Fruit fly (Drosophila melanogaster): ENCODE results near the gene CG2924.

Gene CG2924

DNA sequence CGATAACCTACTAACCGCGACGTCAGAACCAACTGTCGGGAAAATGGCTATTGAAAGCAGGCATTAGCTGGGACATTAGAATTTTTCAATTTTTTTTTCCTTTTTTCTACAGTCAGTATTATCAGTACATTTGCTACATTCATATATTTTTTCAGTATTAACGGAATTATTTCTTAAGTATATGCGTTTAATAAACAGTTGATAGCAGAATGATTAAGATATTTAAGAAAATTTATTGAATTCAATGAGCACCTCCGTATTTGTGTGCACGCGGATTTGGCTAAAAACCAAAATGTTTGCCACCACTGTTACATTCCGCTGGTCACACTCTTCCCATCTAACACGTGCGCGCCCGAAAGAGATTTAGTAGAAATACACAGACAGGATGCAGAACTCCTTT lies 8.1 kb downstream of the CG2924 start, which contains the start of the genes temp and CG3071 (continued):
- TF ChIP-seq CG11696 (GFP tag; IDR thresholded peaks at IDR 0.05), result no peak
- TF ChIP-seq row (GFP tag; IDR thresholded peaks at IDR 0.05), result peak; percentile 97
- no peak for TF ChIP-seq ATbp (GFP tag; optimal IDR thresholded peaks at IDR 0.05)
- TF ChIP-seq CG4424 (GFP tag; optimal IDR thresholded peaks at IDR 0.05), result peak; percentile 62
- TF ChIP-seq Gug (GFP tag; IDR thresholded peaks at IDR 0.05), result peak; percentile 54; the same call in 2 of the 4 replicates
- peak; percentile 63 for TF ChIP-seq CG13894 (tag; optimal IDR thresholded peaks at IDR 0.05)
- no peak for TF ChIP-seq CG31224 (GFP tag; IDR thresholded peaks at IDR 0.05)
- peak; percentile 56 for TF ChIP-seq sd (tag; optimal IDR thresholded peaks at IDR 0.05)
- TF ChIP-seq CG43689 (GFP tag; IDR thresholded peaks at IDR 0.05), result no peak
- TF ChIP-seq Bgb (GFP tag; IDR thresholded peaks at IDR 0.05; ENCODE audit: partially characterized antibody), result no peak
- no peak for TF ChIP-seq Trl (optimal IDR thresholded peaks at IDR 0.05)
- TF ChIP-seq Trl (GFP tag; optimal IDR thresholded peaks at IDR 0.05), result peak; percentile 53
- no peak for TF ChIP-seq Poxn (GFP tag; IDR thresholded peaks at IDR 0.05)
- TF ChIP-seq Hsf (GFP tag; optimal IDR thresholded peaks at IDR 0.05), result peak; percentile 76
- peak; percentile 55; the same call in 1 of the 2 replicates for TF ChIP-seq al (GFP tag; IDR thresholded peaks at IDR 0.05)
- peak; percentile 34 for TF ChIP-seq ems (GFP tag; optimal IDR thresholded peaks at IDR 0.05)
- peak; percentile 72 for TF ChIP-seq CG2712 (tag; optimal IDR thresholded peaks at IDR 0.05)
- peak; percentile 73 for TF ChIP-seq zfh2 (GFP tag; optimal IDR thresholded peaks at IDR 0.05)
- no peak for TF ChIP-seq ara (GFP tag; IDR thresholded peaks at IDR 0.05)
- TF ChIP-seq nom (GFP tag; optimal IDR thresholded peaks at IDR 0.05), result peak; percentile 7
- TF ChIP-seq CG6272 (GFP tag; IDR thresholded peaks at IDR 0.05), result peak; percentile 56
- TF ChIP-seq Med (GFP tag), result peak; percentile 88
- TF ChIP-seq BtbVII (GFP tag; optimal IDR thresholded peaks at IDR 0.05), result peak; percentile 33
- TF ChIP-seq CG32767 (GFP tag; IDR thresholded peaks at IDR 0.05), result peak; percentile 36; the same call in 1 of the 2 replicates
- peak; percentile 97 for TF ChIP-seq dm (GFP tag; optimal IDR thresholded peaks at IDR 0.05)
- TF ChIP-seq CG8944 (GFP tag; optimal IDR thresholded peaks at IDR 0.05), result peak; percentile 50
- TF ChIP-seq Ptx1 (GFP tag; IDR thresholded peaks at IDR 0.05), result peak; percentile 70
- no peak for TF ChIP-seq ranshi (GFP tag; IDR thresholded peaks at IDR 0.05)
- 0 out of 2 replicates have a peak, but pooled peaks have one; percentile 26 for TF ChIP-seq Drgx (GFP tag; IDR thresholded peaks at IDR 0.05)
- peak; percentile 71 for TF ChIP-seq CG9932 (GFP tag; IDR thresholded peaks at IDR 0.05)
- peak; percentile 51 for TF ChIP-seq CG4328 (GFP tag; optimal IDR thresholded peaks at IDR 0.05)
- TF ChIP-seq CG34224 (GFP tag; IDR thresholded peaks at IDR 0.05; ENCODE audit: partially characterized antibody), result no peak
- TF ChIP-seq B-H1 (GFP tag; IDR thresholded peaks at IDR 0.05), result no peak
- TF ChIP-seq vfl (GFP tag; optimal IDR thresholded peaks at IDR 0.05), result peak; percentile 54
- no peak for TF ChIP-seq CrebB (tag; optimal IDR thresholded peaks at IDR 0.05)
- peak; percentile 61 for TF ChIP-seq HmgZ (tag; optimal IDR thresholded peaks at IDR 0.05)
- peak in 1 of 2 experiments; percentile 40 for TF ChIP-seq bsh (GFP tag; optimal IDR thresholded peaks at IDR 0.05)
- no peak for TF ChIP-seq ftz-f1 (GFP tag; optimal IDR thresholded peaks at IDR 0.05)
- TF ChIP-seq Hr39 (optimal IDR thresholded peaks at IDR 0.05), result no peak
- TF ChIP-seq aop (GFP tag; IDR thresholded peaks at IDR 0.05), result no peak
- TF ChIP-seq CG2889 (GFP tag; IDR thresholded peaks at IDR 0.05), result no peak
- TF ChIP-seq ewg (GFP tag; optimal IDR thresholded peaks at IDR 0.05), result peak; percentile 41
- peak; percentile 88 for TF ChIP-seq CG30403 (GFP tag; optimal IDR thresholded peaks at IDR 0.05)
- TF ChIP-seq chm (GFP tag; IDR thresholded peaks at IDR 0.05), result no peak
- TF ChIP-seq peb (GFP tag; IDR thresholded peaks at IDR 0.05), result no peak
- TF ChIP-seq C15 (GFP tag; IDR thresholded peaks at IDR 0.05), result no peak
- TF ChIP-seq Hand (GFP tag; optimal IDR thresholded peaks at IDR 0.05), result no peak
- no peak for TF ChIP-seq Lhr (GFP tag; optimal IDR thresholded peaks at IDR 0.05)
- peak; percentile 61 for TF ChIP-seq CG18262 (tag; optimal IDR thresholded peaks at IDR 0.05)
- peak; percentile 55 for TF ChIP-seq CG10979 (tag; optimal IDR thresholded peaks at IDR 0.05)
- TF ChIP-seq Elba2 (GFP tag; optimal IDR thresholded peaks at IDR 0.05), result peak; percentile 48
- TF ChIP-seq luna (GFP tag; optimal IDR thresholded peaks at IDR 0.05), result no peak
- TF ChIP-seq CG2129 (GFP tag; IDR thresholded peaks at IDR 0.05; ENCODE audit: partially characterized antibody), result no peak

All from whole organism, embryonic.